Worm (Caenorhabditis elegans): ENCODE measurements around the gene T28C12.15.
A peak's percentile ranks its signal among the peaks of the same experiment; 100 is the strongest.

T28C12.15 gene

ce11 chrV:6359522-6359921, 37.9 kb upstream of the T28C12.15 start:
- TF ChIP-seq cebp-1 (GFP tag; IDR thresholded peaks at IDR 0.05) (no peak), cebp-1 (tag; optimal IDR thresholded peaks at IDR 0.05) (peak; percentile 0), zfh-2 (GFP tag; conservative IDR thresholded peaks at IDR 0.05) (0 out of 2 replicates have a peak, but pooled peaks have one; percentile 27), nhr-27 (tag; optimal IDR thresholded peaks at IDR 0.05) (no peak), K12H6.12 (tag; optimal IDR thresholded peaks at IDR 0.05) (no peak), B0261.1 (tag; optimal IDR thresholded peaks at IDR 0.05) (no peak), him-1 (tag; optimal IDR thresholded peaks at IDR 0.05) (no peak)

- TF ChIP-seq nfyb-1 (GFP tag; IDR thresholded peaks at IDR 0.05): 0 out of 2 replicates have a peak, but pooled peaks have one; percentile 32
- no peak for TF ChIP-seq pbrm-1 (GFP tag; IDR thresholded peaks at IDR 0.05)
Observed at ce11 chrV:6358709-6359108, 37.1 kb upstream of the T28C12.15 start.

- TF ChIP-seq mxl-1 (tag; optimal IDR thresholded peaks at IDR 0.05) (no peak), pha-4 (tag; optimal IDR thresholded peaks at IDR 0.05) (peak; percentile 3), zfh-2 (GFP tag; conservative IDR thresholded peaks at IDR 0.05) (peak; percentile 29; the same call in 1 of the 2 replicates)
Observed at ce11 chrV:6357236-6357635, 35.7 kb upstream of the T28C12.15 start.

ce11 chrV:6355975-6356441, 34.4 kb upstream of the T28C12.15 start, which contains the start of gene bcl-11:
bcl-11 (plus strand) TSS chrV:6356025.
- TF ChIP-seq K12H6.12 (tag; optimal IDR thresholded peaks at IDR 0.05) (no peak), aptf-3 (GFP tag; IDR thresholded peaks at IDR 0.05) (no peak), ceh-100 (GFP tag; IDR thresholded peaks at IDR 0.05) (no peak), repo-1 (tag; optimal IDR thresholded peaks at IDR 0.05) (no peak), cebp-1 (GFP tag; IDR thresholded peaks at IDR 0.05) (no peak; the same call in 1 of the 2 replicates), cebp-1 (tag; optimal IDR thresholded peaks at IDR 0.05) (peak; percentile 60), ztf-25 (GFP tag; IDR thresholded peaks at IDR 0.05) (no peak), lin-40 (tag; optimal IDR thresholded peaks at IDR 0.05) (no peak), F57A8.1 (GFP tag; optimal IDR thresholded peaks at IDR 0.05) (no peak), atf-7 (tag; optimal IDR thresholded peaks at IDR 0.05) (peak; percentile 24), gei-17 (GFP tag; optimal IDR thresholded peaks at IDR 0.05) (no peak), let-607 (tag; optimal IDR thresholded peaks at IDR 0.05) (peak in 1 of 2 experiments; percentile 26), bed-2 (GFP tag; IDR thresholded peaks at IDR 0.05) (no peak), snpc-3.4 (tag; optimal IDR thresholded peaks at IDR 0.05) (no peak), nhr-80 (tag; optimal IDR thresholded peaks at IDR 0.05) (peak; percentile 90), F39B2.1 (GFP tag; IDR thresholded peaks at IDR 0.05) (no peak), lin-35 (GFP tag; optimal IDR thresholded peaks at IDR 0.05) (no peak), madf-10 (tag; optimal IDR thresholded peaks at IDR 0.05) (no peak), snpc-1.3 (tag; optimal IDR thresholded peaks at IDR 0.05; ENCODE audit: insufficient read depth) (no peak), hlh-12 (tag; optimal IDR thresholded peaks at IDR 0.05) (no peak), ztf-28 (GFP tag; IDR thresholded peaks at IDR 0.05) (no peak), nhr-27 (tag; optimal IDR thresholded peaks at IDR 0.05) (no peak), madf-8 (GFP tag; conservative IDR thresholded peaks at IDR 0.05) (no peak), Y53F4B.3 (GFP tag; IDR thresholded peaks at IDR 0.05) (no peak), dox-1 (GFP tag; IDR thresholded peaks at IDR 0.05) (peak; percentile 34; the same call in 1 of the 2 replicates), athp-1 (tag; optimal IDR thresholded peaks at IDR 0.05) (no peak), Y79H2A.3 (GFP tag; conservative IDR thresholded peaks at IDR 0.05) (no peak), lin-26 (GFP tag; IDR thresholded peaks at IDR 0.05) (no peak), Y53G8AR.9 (GFP tag; conservative IDR thresholded peaks at IDR 0.05) (no peak), pbrm-1 (GFP tag; IDR thresholded peaks at IDR 0.05) (no peak)
